Fruit fly (Drosophila melanogaster) whole organism, adult: Measurements from ENCODE around the gene t-Grip84.

ENCODE experiments used
- CG11617 ChIP-seq: fragments of 200-800 bp; sonication (Bioruptor generic); optimal IDR thresholded peaks from 2 replicates; lab custom pipeline; 2017; ENCODE audit warnings: mild to moderate bottlenecking, missing biosample characterization, missing genetic modification reagents, missing genetic modification characterization
- CG12768 ChIP-seq: fragments of 200-800 bp; sonication (Bioruptor generic); optimal IDR thresholded peaks from 2 replicates; lab custom pipeline; 2017; ENCODE audit warnings: missing biosample characterization, missing genetic modification characterization, mild to moderate bottlenecking, moderate library complexity, missing genetic modification reagents
- CG14711 ChIP-seq: fragments of 200-800 bp; sonication (Bioruptor generic); optimal IDR thresholded peaks from 2 replicates; lab custom pipeline; 2018; ENCODE audit warnings: missing biosample characterization, mild to moderate bottlenecking, missing genetic modification characterization, moderate library complexity
- CG1620 ChIP-seq: fragments of 200-800 bp; sonication (Bioruptor generic); optimal IDR thresholded peaks from 2 replicates; lab custom pipeline; 2016; ENCODE audit warnings: missing biosample characterization, missing genetic modification characterization
- CG33017 ChIP-seq: fragments of 200-800 bp; sonication (Bioruptor generic); optimal IDR thresholded peaks from 2 replicates; lab custom pipeline; 2018; ENCODE audit warnings: missing biosample characterization, mild to moderate bottlenecking, missing genetic modification characterization, moderate library complexity
- CG5204 ChIP-seq: fragments of 200-800 bp; sonication (Bioruptor generic); optimal IDR thresholded peaks from 2 replicates; lab custom pipeline; 2016; ENCODE audit warnings: missing biosample characterization, missing genetic modification characterization
- CG7045 ChIP-seq: fragments of 200-800 bp; sonication (Bioruptor generic); optimal IDR thresholded peaks from 2 replicates; lab custom pipeline; 2017; ENCODE audit warnings: missing biosample characterization, mild to moderate bottlenecking, missing genetic modification characterization
- CG7101 ChIP-seq: fragments of 200-800 bp; sonication (Bioruptor generic); optimal IDR thresholded peaks from 2 replicates; lab custom pipeline; 2018; ENCODE audit warnings: missing biosample characterization, mild to moderate bottlenecking, missing genetic modification characterization, moderate library complexity
- Clk ChIP-seq: fragments of 200-800 bp; sonication (Bioruptor generic); optimal IDR thresholded peaks from 2 replicates; lab custom pipeline; 2017; ENCODE audit warnings: missing biosample characterization, missing genetic modification characterization
- Crg-1 ChIP-seq: fragments of 200-800 bp; sonication (Bioruptor generic); optimal IDR thresholded peaks from 2 replicates; lab custom pipeline; 2016; ENCODE audit warnings: missing biosample characterization, missing genetic modification characterization
- Hr96 ChIP-seq: fragments of 200-800 bp; sonication (Bioruptor generic); optimal IDR thresholded peaks from 2 replicates; lab custom pipeline; 2016; ENCODE audit warnings: missing biosample characterization, missing genetic modification characterization
- Mnt ChIP-seq: fragments of 200-800 bp; sonication (Bioruptor generic); optimal IDR thresholded peaks from 2 replicates; lab custom pipeline; 2016; ENCODE audit warnings: missing biosample characterization, mild to moderate bottlenecking, missing genetic modification characterization
- bab1 ChIP-seq: fragments of 200-800 bp; sonication (Bioruptor generic); optimal IDR thresholded peaks from 3 replicates; lab custom pipeline; 2019; ENCODE audit warnings: missing biosample characterization, mild to moderate bottlenecking, missing genetic modification characterization, moderate library complexity
- cic ChIP-seq: fragments of 200-800 bp; sonication (Bioruptor generic); optimal IDR thresholded peaks from 2 replicates; lab custom pipeline; 2017; ENCODE audit warnings: missing biosample characterization, mild to moderate bottlenecking, missing genetic modification characterization, moderate library complexity
- cnc ChIP-seq, 2 experiments: fragments of >200 bp; optimal IDR thresholded peaks; 2 replicates each; lab custom pipeline; 2017
- kay ChIP-seq: fragments of 200-800 bp; sonication (Bioruptor generic); peaks from one replicate; lab custom pipeline; 2016; ENCODE audit warnings: missing biosample characterization, missing genetic modification characterization, borderline replicate concordance
- ovo ChIP-seq: fragments of 200-800 bp; sonication (Bioruptor generic); optimal IDR thresholded peaks from 2 replicates; lab custom pipeline; 2016; ENCODE audit warnings: missing biosample characterization, missing genetic modification characterization
- pad ChIP-seq: fragments of 200-800 bp; sonication (Bioruptor generic); optimal IDR thresholded peaks from 3 replicates; lab custom pipeline; 2017; ENCODE audit warnings: missing biosample characterization, missing genetic modification characterization, mild to moderate bottlenecking, moderate library complexity, missing genetic modification reagents
- tj ChIP-seq: fragments of 200-800 bp; sonication (Bioruptor generic); optimal IDR thresholded peaks from 3 replicates; lab custom pipeline; 2017; ENCODE audit warnings: missing biosample characterization, mild to moderate bottlenecking, missing genetic modification characterization, moderate library complexity
- toe ChIP-seq: fragments of 200-800 bp; sonication (Bioruptor generic); optimal IDR thresholded peaks from 2 replicates; lab custom pipeline; 2016; ENCODE audit warnings: missing biosample characterization, missing genetic modification characterization

The t-Grip84 gene

DNA sequence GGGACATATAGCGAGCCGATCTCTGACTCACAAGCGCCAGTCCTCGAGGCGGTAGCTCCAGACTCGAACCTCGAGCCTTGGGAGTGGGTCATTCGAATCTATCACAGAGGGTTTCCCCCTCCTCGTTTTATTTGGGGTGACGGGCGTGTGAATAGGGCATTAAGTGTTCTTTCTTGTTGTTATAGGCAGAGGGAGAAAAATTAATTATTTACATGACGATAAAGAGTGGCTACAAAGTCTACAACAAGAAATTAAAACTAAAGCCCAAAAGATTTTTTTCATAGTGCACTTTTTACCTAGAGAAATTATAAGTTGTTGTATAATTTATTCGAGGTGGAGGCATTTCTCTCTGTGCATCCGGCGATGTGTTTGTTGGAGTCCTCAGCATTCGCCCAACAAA, 38.4 kb downstream of the t-Grip84 start:
- TF ChIP-seq Mnt (GFP tag; lab: Kevin White, UChicago) (no peak), CG1620 (GFP tag; lab: Kevin White, UChicago) (no peak), kay (no peak), tj (GFP tag; lab: Kevin White, UChicago) (no peak), CG5204 (no peak), CG7045 (GFP tag; lab: Kevin White, UChicago) (no peak)

DNA sequence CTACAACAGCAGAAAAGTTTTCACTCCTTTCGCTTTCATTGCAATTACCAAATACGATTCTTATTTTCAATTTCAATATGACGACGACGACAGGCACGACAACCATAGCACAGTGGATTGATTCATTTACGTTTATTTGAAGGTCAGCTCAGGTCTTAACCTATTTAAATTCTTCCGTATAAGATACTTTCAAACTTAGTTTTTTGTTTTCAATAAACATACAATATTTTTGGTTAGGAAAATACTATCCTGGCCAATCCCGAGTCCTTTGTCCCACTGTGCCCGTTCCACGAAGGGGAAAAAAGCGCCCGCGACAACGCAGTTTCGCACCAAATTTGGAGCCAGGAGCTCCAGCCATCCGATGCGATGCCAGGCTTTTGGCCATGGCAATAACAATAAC, 40.6 kb downstream of the t-Grip84 start:
- TF ChIP-seq bab1 (GFP tag; lab: Kevin White, UChicago) (no peak), pad (GFP tag; lab: Kevin White, UChicago) (no peak), CG14711 (no peak), CG12768 (GFP tag; lab: Kevin White, UChicago) (no peak), kay (no peak), CG5204 (no peak), CG11617 (no peak)

DNA sequence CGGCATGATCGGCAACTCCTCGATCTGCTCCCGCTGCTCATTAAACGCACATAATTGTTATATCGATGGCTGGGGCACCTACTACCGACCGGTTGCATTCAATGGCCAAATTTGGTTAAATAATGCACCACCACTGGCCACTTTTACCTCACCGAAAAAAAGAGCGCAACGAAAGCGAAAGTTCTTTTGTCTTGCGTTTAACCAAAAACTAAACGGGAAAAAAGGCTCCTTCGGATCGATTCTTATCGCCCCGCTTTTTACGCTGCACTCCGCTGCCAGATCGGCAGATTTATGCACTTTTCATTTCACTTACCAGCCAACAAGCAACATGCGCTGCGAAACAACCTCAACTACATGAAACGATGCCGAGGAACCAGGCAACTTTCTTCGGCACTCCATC, 45.2 kb downstream of the t-Grip84 start:
- TF ChIP-seq CG11617 (no peak), Hr96 (no peak), bab1 (GFP tag; lab: Kevin White, UChicago) (no peak), ovo (no peak), CG7045 (GFP tag; lab: Kevin White, UChicago) (no peak), CG7101 (tag; lab: Kevin White, UChicago) (no peak), cic (no peak), Mnt (GFP tag; lab: Kevin White, UChicago) (no peak), Clk (GFP tag; lab: Kevin White, UChicago) (no peak), CG5204 (no peak), CG1620 (GFP tag; lab: Kevin White, UChicago) (no peak)

DNA sequence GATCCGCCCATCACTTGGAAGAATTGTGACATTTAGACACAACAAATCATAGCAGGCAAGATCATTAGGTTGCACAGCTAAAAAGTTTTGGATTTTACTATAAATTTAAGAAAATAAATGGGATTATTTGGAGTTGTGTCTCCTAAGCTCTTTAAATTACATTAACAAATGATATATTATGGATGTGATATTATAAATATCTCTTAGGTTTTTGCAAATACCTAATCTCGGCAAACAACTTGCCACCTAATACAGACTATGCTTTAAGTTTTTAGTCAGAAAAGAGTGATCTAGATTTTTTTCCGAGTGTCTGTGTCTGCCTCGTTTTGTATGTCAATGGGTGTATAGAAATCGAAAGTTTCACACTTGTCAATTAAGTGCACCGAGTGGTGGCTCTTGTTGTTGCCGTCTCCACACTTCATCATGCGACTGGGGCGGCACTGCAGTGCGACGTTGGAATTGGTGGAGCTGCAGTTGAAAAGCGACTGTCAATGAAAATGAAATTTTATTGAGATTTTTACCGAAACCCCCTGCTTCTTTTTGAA, 46.1 kb downstream of the t-Grip84 start:
- TF ChIP-seq Hr96 (no peak), kay (peak; percentile 56)

DNA sequence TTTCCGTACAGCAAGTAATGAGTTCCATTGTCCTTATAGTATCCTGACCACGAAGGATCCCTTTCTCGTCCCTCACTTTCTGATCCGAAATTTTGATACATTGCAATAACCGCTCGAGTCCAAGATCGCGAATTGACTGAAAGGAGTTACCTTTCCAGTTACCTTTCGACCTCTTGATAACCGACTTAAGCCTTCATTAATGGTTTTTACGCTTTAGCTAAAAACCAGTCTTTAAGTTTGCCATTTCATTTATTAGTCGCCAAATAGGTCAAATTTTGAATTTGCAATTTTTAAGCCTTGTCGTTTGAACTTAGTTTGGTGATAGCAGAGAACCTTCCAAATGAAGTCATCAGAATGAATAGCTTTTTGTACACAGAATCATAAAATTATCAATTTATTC, 48.4 kb downstream of the t-Grip84 start, which contains the start of gene CG32376:
CG32376 (minus strand) TSS at position 101 of the 400 bp plus-strand sequence.
- no peak for TF ChIP-seq Clk (GFP tag; lab: Kevin White, UChicago)
- TF ChIP-seq Mnt (GFP tag; lab: Kevin White, UChicago) = no peak
- no peak for TF ChIP-seq Hr96
- no peak for TF ChIP-seq ovo

DNA sequence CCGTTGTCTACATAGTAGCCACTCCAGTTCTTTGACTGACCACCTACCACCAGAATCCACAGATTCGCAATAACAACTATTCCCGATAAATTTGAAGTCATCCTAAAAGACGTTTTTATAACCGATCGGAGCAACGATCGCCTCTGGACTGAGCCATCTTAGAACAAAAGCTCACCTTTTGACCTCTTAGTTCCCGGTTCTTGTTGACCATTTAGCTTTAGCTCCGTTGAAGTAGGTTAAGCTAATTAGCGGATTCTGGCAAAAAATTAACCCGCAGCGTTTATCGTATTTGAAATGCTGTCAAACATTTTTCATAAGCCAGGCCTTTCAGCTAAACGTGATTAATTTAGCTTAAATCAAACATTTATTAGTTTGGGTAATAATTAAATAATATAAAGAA, 49.7 kb downstream of the t-Grip84 start, which contains the start of gene CG32374:
CG32374 (minus strand) TSS at position 101 of the 400 bp plus-strand sequence.
- TF ChIP-seq pad (GFP tag; lab: Kevin White, UChicago) = no peak
- TF ChIP-seq CG12768 (GFP tag; lab: Kevin White, UChicago) = no peak
- no peak for TF ChIP-seq cnc (optimal IDR thresholded peaks at IDR 0.05; lab: Kevin White, UChicago)
- TF ChIP-seq CG33017 (tag; lab: Kevin White, UChicago) = no peak
- no peak for TF ChIP-seq bab1 (GFP tag; lab: Kevin White, UChicago)

DNA sequence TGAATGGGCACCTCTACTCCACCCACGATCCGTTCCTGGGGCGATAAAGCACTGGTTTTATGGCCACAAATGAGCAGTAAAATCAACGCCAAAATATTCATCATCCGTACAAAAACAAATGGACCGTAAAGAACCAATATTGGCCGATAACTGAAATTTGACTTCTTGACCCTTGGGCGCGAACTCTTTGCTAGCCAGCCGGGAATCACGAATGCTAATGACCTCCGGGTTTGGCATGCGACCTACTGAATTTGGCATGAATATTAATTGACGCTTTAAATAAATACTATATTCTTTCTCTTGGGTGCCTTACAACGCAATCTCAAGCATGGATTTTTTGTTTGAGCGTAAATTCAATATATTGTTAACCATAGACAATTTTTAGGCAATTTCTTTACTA, 51.1 kb downstream of the t-Grip84 start, which contains the start of gene CG16998:
CG16998 (minus strand) TSS at position 101 of the 400 bp plus-strand sequence.
- TF ChIP-seq Hr96 (no peak), CG33017 (tag; lab: Kevin White, UChicago) (no peak), Mnt (GFP tag; lab: Kevin White, UChicago) (no peak), toe (no peak), Clk (GFP tag; lab: Kevin White, UChicago) (no peak), cnc (optimal IDR thresholded peaks at IDR 0.05; lab: Kevin White, UChicago) (no peak), CG14711 (no peak), CG11617 (no peak), CG7045 (GFP tag; lab: Kevin White, UChicago) (no peak), Crg-1 (GFP tag; lab: Kevin White, UChicago) (no peak), CG5204 (no peak), CG1620 (GFP tag; lab: Kevin White, UChicago) (no peak), CG12768 (GFP tag; lab: Kevin White, UChicago) (no peak), bab1 (GFP tag; lab: Kevin White, UChicago) (no peak), kay (no peak), pad (GFP tag; lab: Kevin White, UChicago) (no peak), cic (no peak)
